Fruit fly (Drosophila melanogaster) whole organism, prepupa: ENCODE measurements around the gene pum.

Experiments
- CG11294 ChIP-seq: fragments of 200-800 bp; sonication (Bioruptor generic); IDR thresholded peaks from 2 replicates; pipeline ENCODE4 v1.3.6; 2022; ENCODE audit warnings: missing biosample characterization, missing genetic modification characterization
- CG11902 ChIP-seq: fragments of 200-800 bp; sonication (Bioruptor generic); optimal IDR thresholded peaks from 3 replicates; lab custom pipeline; 2016; ENCODE audit warnings: missing biosample characterization, missing genetic modification characterization
- CG31627 ChIP-seq: fragments of 200-800 bp; sonication (Bioruptor generic); optimal IDR thresholded peaks from 3 replicates; lab custom pipeline; 2016; ENCODE audit warnings: missing biosample characterization, missing genetic modification characterization
- CG34406 ChIP-seq: fragments of 200-800 bp; sonication (Bioruptor generic); optimal IDR thresholded peaks from 3 replicates; lab custom pipeline; 2016; ENCODE audit warnings: missing biosample characterization, missing genetic modification characterization
- Gug ChIP-seq: fragments of 200-800 bp; sonication (Bioruptor generic); IDR thresholded peaks from 2 replicates; pipeline ENCODE4 v1.3.6; 2022; ENCODE audit warnings: missing biosample characterization, missing genetic modification characterization
- Hr39 ChIP-seq: fragments of 200-800 bp; sonication (Bioruptor generic); optimal IDR thresholded peaks from 2 replicates; lab custom pipeline; 2016; ENCODE audit warnings: missing biosample characterization, missing genetic modification characterization
- Hr4 ChIP-seq: fragments of 200-800 bp; sonication (Bioruptor generic); optimal IDR thresholded peaks from 3 replicates; lab custom pipeline; 2016; ENCODE audit warnings: missing biosample characterization, missing genetic modification characterization
- OdsH ChIP-seq: fragments of 200-800 bp; sonication (Bioruptor generic); optimal IDR thresholded peaks from 3 replicates; lab custom pipeline; 2016; ENCODE audit warnings: missing biosample characterization, missing genetic modification characterization
- esn ChIP-seq: fragments of 200-800 bp; sonication (Bioruptor generic); optimal IDR thresholded peaks from 2 replicates; lab custom pipeline; 2016; ENCODE audit warnings: missing biosample characterization, mild to moderate bottlenecking, missing genetic modification characterization, moderate library complexity
- fd85E ChIP-seq: fragments of 200-800 bp; sonication (Bioruptor generic); optimal IDR thresholded peaks from 3 replicates; lab custom pipeline; 2016; ENCODE audit warnings: missing biosample characterization, missing genetic modification characterization
- vri ChIP-seq: fragments of 200-800 bp; sonication (Bioruptor generic); optimal IDR thresholded peaks from 3 replicates; lab custom pipeline; 2016; ENCODE audit warnings: missing biosample characterization, mild to moderate bottlenecking, missing genetic modification characterization

dm6 chr3R:9126902-9127625 is 110.4 kb downstream of the pum start:
- TF ChIP-seq OdsH (no peak), Hr4 (no peak), Gug (GFP tag; lab: Robert Waterston, UW) (no peak), Hr39 (GFP tag; lab: Kevin White, UChicago) (no peak), CG11902 (GFP tag; lab: Kevin White, UChicago) (no peak), CG11294 (GFP tag; lab: Robert Waterston, UW) (no peak), CG31627 (GFP tag; lab: Kevin White, UChicago) (no peak), fd85E (no peak), esn (GFP tag; lab: Kevin White, UChicago) (no peak), vri (GFP tag; lab: Kevin White, UChicago) (no peak), CG34406 (GFP tag; lab: Kevin White, UChicago) (no peak)
